Worm (Caenorhabditis elegans) whole organism, L4 larva: ENCODE data around the gene Y7A5A.2.

Experiments
- T26A8.4 ChIP-seq: fragments of 200-800 bp; sonication (Bioruptor generic); IDR thresholded peaks from 2 replicates; pipeline ENCODE4 v1.3.6; 2022; ENCODE audit warnings: missing genetic modification characterization, missing compliant biosample characterization
- Y48G9A.11 ChIP-seq: fragments of 200-800 bp; sonication (Bioruptor generic); IDR thresholded peaks from 2 replicates; pipeline ENCODE4 v1.3.6; 2022; ENCODE audit warnings: missing genetic modification reagents, missing genetic modification characterization, missing compliant biosample characterization
- Y5F2A.4 ChIP-seq: fragments of 200-800 bp; sonication (Bioruptor generic); optimal IDR thresholded peaks from 2 replicates; lab custom pipeline; 2018; ENCODE audit warnings: mild to moderate bottlenecking, missing genetic modification characterization, missing compliant biosample characterization
- Y75B8A.6 ChIP-seq: fragments of 200-800 bp; sonication (Bioruptor generic); IDR thresholded peaks from 2 replicates; pipeline ENCODE4 v1.3.6; 2022; ENCODE audit warnings: missing genetic modification reagents, missing genetic modification characterization, missing compliant biosample characterization
- aha-1 ChIP-seq: fragments of 150-350 bp; peaks from one replicate; lab custom pipeline; 2014; ENCODE audit warnings: missing biosample characterization, missing genetic modification characterization
- aly-2 ChIP-seq: sonication (generic microtip); optimal IDR thresholded peaks from 2 replicates; lab custom pipeline; 2018; ENCODE audit warnings: missing biosample characterization, missing genetic modification characterization
- arid-1 ChIP-seq: fragments of 200-800 bp; sonication (Bioruptor generic); conservative IDR thresholded peaks from 2 replicates; pipeline ENCODE4 v1.3.6; 2022; ENCODE audit warnings: missing genetic modification reagents, missing genetic modification characterization, missing compliant biosample characterization
- ceh-20 ChIP-seq: fragments of 200-800 bp; sonication (Bioruptor generic); IDR thresholded peaks from 2 replicates; pipeline ENCODE4 v1.3.6; 2022; ENCODE audit warnings: missing genetic modification reagents, missing genetic modification characterization, missing compliant biosample characterization
- ceh-44 ChIP-seq: fragments of 200-800 bp; sonication (Bioruptor generic); IDR thresholded peaks from 2 replicates; pipeline ENCODE4 v1.3.6; 2022; ENCODE audit warnings: missing genetic modification reagents, missing genetic modification characterization, missing compliant biosample characterization
- ceh-82 ChIP-seq: sonication (generic microtip); optimal IDR thresholded peaks from 2 replicates; lab custom pipeline; 2017; ENCODE audit warnings: missing biosample characterization, missing genetic modification characterization
- ctbp-1 ChIP-seq: fragments of 200-800 bp; sonication (Bioruptor generic); IDR thresholded peaks from 2 replicates; pipeline ENCODE4 v1.3.6; 2022; ENCODE audit warnings: missing genetic modification reagents, missing genetic modification characterization, missing compliant biosample characterization
- daf-12 ChIP-seq: fragments of 150-350 bp; optimal IDR thresholded peaks from 2 replicates; lab custom pipeline; 2014; ENCODE audit warnings: missing biosample characterization, missing genetic modification reagents, missing genetic modification characterization
- dmd-6 ChIP-seq: fragments of 200-800 bp; sonication (Bioruptor generic); IDR thresholded peaks from 2 replicates; pipeline ENCODE4 v1.3.6; 2022; ENCODE audit warnings: missing genetic modification reagents, missing genetic modification characterization, missing compliant biosample characterization
- dmd-9 ChIP-seq: fragments of 200-800 bp; sonication (Bioruptor generic); IDR thresholded peaks from 2 replicates; pipeline ENCODE4 v1.3.6; 2022; ENCODE audit warnings: missing genetic modification reagents, missing genetic modification characterization, missing compliant biosample characterization
- dpl-1 ChIP-seq: fragments of 150-350 bp; optimal IDR thresholded peaks from 2 replicates; lab custom pipeline; 2014; ENCODE audit warnings: missing biosample characterization, missing genetic modification reagents, missing genetic modification characterization
- egl-43 ChIP-seq: fragments of 200-800 bp; sonication (Bioruptor generic); IDR thresholded peaks from 2 replicates; pipeline ENCODE4 v1.3.6; 2022; ENCODE audit warnings: missing genetic modification reagents, missing genetic modification characterization, missing compliant biosample characterization
- fos-1 ChIP-seq: fragments of 150-350 bp; optimal IDR thresholded peaks from 2 replicates; lab custom pipeline; 2014; ENCODE audit warnings: missing biosample characterization, missing genetic modification characterization
- hlh-30 ChIP-seq: sonication (generic microtip); optimal IDR thresholded peaks from 2 replicates; lab custom pipeline; 2017; ENCODE audit warnings: antibody characterized with exemption, mild to moderate bottlenecking, missing genetic modification characterization, missing compliant biosample characterization; ENCODE audit not compliant: insufficient read depth
- lin-1 ChIP-seq: fragments of 200-800 bp; sonication (Bioruptor generic); IDR thresholded peaks from 2 replicates; pipeline ENCODE4 v1.3.6; 2022; ENCODE audit warnings: missing genetic modification reagents, missing genetic modification characterization, missing compliant biosample characterization
- lin-15B ChIP-seq: fragments of 150-350 bp; sonication (generic microtip); optimal IDR thresholded peaks from 3 replicates; lab custom pipeline; 2014; ENCODE audit warnings: missing biosample characterization, missing genetic modification characterization
- lin-39 ChIP-seq: fragments of 150-350 bp; optimal IDR thresholded peaks from 2 replicates; lab custom pipeline; 2014; ENCODE audit warnings: missing biosample characterization, missing genetic modification reagents, missing genetic modification characterization
- lir-3 ChIP-seq: sonication (generic microtip); optimal IDR thresholded peaks from 2 replicates; lab custom pipeline; 2016; ENCODE audit warnings: mild to moderate bottlenecking, missing genetic modification characterization, missing compliant biosample characterization
- madf-9 ChIP-seq: fragments of 200-800 bp; sonication (Bioruptor generic); conservative IDR thresholded peaks from 2 replicates; pipeline ENCODE4 v1.3.6; 2022; ENCODE audit warnings: missing genetic modification reagents, missing genetic modification characterization, missing compliant biosample characterization
- mep-1 ChIP-seq: fragments of 150-350 bp; sonication (generic microtip); optimal IDR thresholded peaks from 3 replicates; lab custom pipeline; 2014; ENCODE audit warnings: missing biosample characterization, missing genetic modification characterization
- mxl-2 ChIP-seq: fragments of 200-800 bp; sonication (Bioruptor generic); conservative IDR thresholded peaks from 2 replicates; pipeline ENCODE4 v1.3.6; 2022; ENCODE audit warnings: missing genetic modification reagents, missing genetic modification characterization, missing compliant biosample characterization
- mxl-3 ChIP-seq: fragments of 200-800 bp; sonication (Bioruptor generic); optimal IDR thresholded peaks from 2 replicates; lab custom pipeline; 2018; ENCODE audit warnings: mild to moderate bottlenecking, missing genetic modification characterization, missing compliant biosample characterization
- nhr-10 ChIP-seq: fragments of 150-350 bp; optimal IDR thresholded peaks from 2 replicates; lab custom pipeline; 2014; ENCODE audit warnings: missing biosample characterization, missing genetic modification characterization
- nhr-102 ChIP-seq: sonication (generic microtip); optimal IDR thresholded peaks from 2 replicates; lab custom pipeline; 2016; ENCODE audit warnings: mild to moderate bottlenecking, missing genetic modification characterization, moderate library complexity, missing compliant biosample characterization
- nhr-111 ChIP-seq: fragments of 200-800 bp; sonication (Bioruptor generic); optimal IDR thresholded peaks from 2 replicates; lab custom pipeline; 2018; ENCODE audit warnings: mild to moderate bottlenecking, missing genetic modification characterization, missing compliant biosample characterization
- nhr-237 ChIP-seq: sonication (generic microtip); optimal IDR thresholded peaks from 2 replicates; lab custom pipeline; 2017; ENCODE audit warnings: missing biosample characterization, missing genetic modification characterization
- nhr-25 ChIP-seq: sonication (generic microtip); optimal IDR thresholded peaks from 2 replicates; lab custom pipeline; 2017; ENCODE audit warnings: missing genetic modification characterization, mild to moderate bottlenecking, missing compliant biosample characterization, antibody characterized with exemption, moderate library complexity, borderline replicate concordance; ENCODE audit not compliant: insufficient read depth
- nhr-42 ChIP-seq: fragments of 200-800 bp; sonication (Bioruptor generic); IDR thresholded peaks from 2 replicates; pipeline ENCODE4 v1.3.6; 2022; ENCODE audit warnings: missing genetic modification characterization, missing compliant biosample characterization
- nhr-48 ChIP-seq: sonication (generic microtip); optimal IDR thresholded peaks from 2 replicates; lab custom pipeline; 2016; ENCODE audit warnings: mild to moderate bottlenecking, missing genetic modification characterization, missing compliant biosample characterization
- nhr-76 ChIP-seq: fragments of 150-350 bp; optimal IDR thresholded peaks from 2 replicates; lab custom pipeline; 2014; ENCODE audit warnings: missing biosample characterization, missing genetic modification characterization
- nhr-77 ChIP-seq: fragments of 150-350 bp; optimal IDR thresholded peaks from 2 replicates; lab custom pipeline; 2014; ENCODE audit warnings: missing biosample characterization, missing genetic modification characterization
- pqm-1 ChIP-seq: sonication (generic microtip); optimal IDR thresholded peaks from 2 replicates; lab custom pipeline; 2017; ENCODE audit warnings: missing biosample characterization, missing genetic modification characterization
- saeg-2 ChIP-seq: fragments of 200-800 bp; sonication (Bioruptor generic); IDR thresholded peaks from 2 replicates; pipeline ENCODE4 v1.3.6; 2022; ENCODE audit warnings: missing genetic modification reagents, missing genetic modification characterization, missing compliant biosample characterization
- set-16 ChIP-seq: fragments of 200-800 bp; sonication (Bioruptor generic); IDR thresholded peaks from 2 replicates; pipeline ENCODE4 v1.3.6; 2022; ENCODE audit warnings: missing genetic modification reagents, missing genetic modification characterization, missing compliant biosample characterization
- snpc-4 ChIP-seq: fragments of 150-350 bp; optimal IDR thresholded peaks from 2 replicates; lab custom pipeline; 2014; ENCODE audit warnings: missing biosample characterization, missing genetic modification characterization
- tag-97 ChIP-seq: fragments of 200-800 bp; sonication (Bioruptor generic); IDR thresholded peaks from 2 replicates; pipeline ENCODE4 v1.3.6; 2022; ENCODE audit warnings: missing genetic modification characterization, missing compliant biosample characterization
- unc-130 ChIP-seq: sonication (generic microtip); optimal IDR thresholded peaks from 2 replicates; lab custom pipeline; 2016; ENCODE audit warnings: missing genetic modification reagents, missing genetic modification characterization, missing compliant biosample characterization
- vab-7 ChIP-seq: fragments of 200-800 bp; sonication (Bioruptor generic); IDR thresholded peaks from 2 replicates; pipeline ENCODE4 v1.3.6; 2022; ENCODE audit warnings: missing genetic modification reagents, missing genetic modification characterization, missing compliant biosample characterization
- zag-1 ChIP-seq: fragments of 150-350 bp; optimal IDR thresholded peaks from 2 replicates; lab custom pipeline; 2014; ENCODE audit warnings: missing biosample characterization, missing genetic modification characterization
- zfp-2 ChIP-seq: sonication (generic microtip); optimal IDR thresholded peaks from 2 replicates; lab custom pipeline; 2016; ENCODE audit warnings: mild to moderate bottlenecking, missing genetic modification characterization, missing compliant biosample characterization
- zfp-3 ChIP-seq: fragments of 200-800 bp; sonication (Bioruptor generic); conservative IDR thresholded peaks from 2 replicates; pipeline ENCODE4 v1.3.6; 2022; ENCODE audit warnings: missing genetic modification reagents, missing genetic modification characterization, missing compliant biosample characterization
- zip-11 ChIP-seq: fragments of 200-800 bp; sonication (Bioruptor generic); IDR thresholded peaks from 2 replicates; pipeline ENCODE4 v1.3.6; 2022; ENCODE audit warnings: missing genetic modification characterization, missing compliant biosample characterization
- zip-2 ChIP-seq: fragments of 150-350 bp; optimal IDR thresholded peaks from 2 replicates; lab custom pipeline; 2014; ENCODE audit warnings: missing biosample characterization, missing genetic modification characterization
- ztf-7 ChIP-seq: fragments of 150-350 bp; optimal IDR thresholded peaks from 2 replicates; lab custom pipeline; 2014; ENCODE audit warnings: missing biosample characterization, missing genetic modification characterization

Gene Y7A5A.2

DNA sequence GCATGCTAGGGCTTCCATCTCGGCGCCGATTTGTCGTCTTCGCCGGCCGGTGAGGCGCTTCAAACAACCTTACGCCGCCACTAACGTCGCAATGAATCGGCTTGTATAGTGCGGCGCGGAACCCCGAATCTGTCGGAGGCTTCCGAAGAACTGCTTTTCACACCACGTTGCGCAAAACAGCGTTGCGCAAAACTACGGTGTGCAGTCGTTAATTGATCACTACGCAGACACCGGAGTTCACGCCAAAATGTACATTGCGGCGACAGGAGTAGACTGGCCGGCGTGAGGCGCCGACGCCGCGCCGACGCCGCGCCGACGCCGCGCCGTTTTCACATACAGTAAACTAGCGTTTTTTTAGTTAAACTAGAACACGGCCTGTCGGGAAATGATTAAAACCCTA is 29.3 kb upstream of the Y7A5A.2 start:
- TF ChIP-seq lin-1: no peak
- TF ChIP-seq Y48G9A.11 (GFP tag; lab: Robert Waterston, UW): 0 out of 2 replicates have a peak, but pooled peaks have one; percentile 30
- TF ChIP-seq set-16 (GFP tag; lab: Robert Waterston, UW): peak; percentile 58
- no peak for TF ChIP-seq aly-2 (tag; lab: Kevin White, UChicago)
- TF ChIP-seq lin-39 (tag; lab: Kevin White, UChicago): no peak

DNA sequence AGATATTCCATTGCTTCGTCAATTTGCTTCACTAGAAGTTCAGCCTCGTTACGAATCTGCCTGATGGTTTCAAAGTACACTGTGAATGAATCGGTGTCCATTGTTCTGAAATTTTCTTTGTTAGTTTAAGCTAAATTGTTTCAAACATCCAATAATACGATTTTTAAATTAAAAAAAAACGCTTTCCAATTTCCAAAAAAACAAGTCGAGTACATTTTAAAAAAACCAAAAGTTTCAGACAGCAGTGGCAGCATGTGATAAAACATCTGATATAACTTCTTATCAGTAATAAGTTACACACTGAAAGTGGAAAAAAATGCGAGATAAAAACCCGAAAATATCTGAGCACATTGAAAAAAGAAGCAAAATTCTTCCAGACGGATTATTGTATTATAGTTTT is 27.1 kb upstream of the Y7A5A.2 start, which contains the start of gene Y7A5A.6:
Gene Y7A5A.6, minus strand, starts transcription at position 101 of the 400 bp plus-strand sequence.
- no peak for TF ChIP-seq nhr-237 (tag; lab: Kevin White, UChicago)
- TF ChIP-seq ztf-7 (tag; lab: Kevin White, UChicago): no peak
- no peak for TF ChIP-seq Y48G9A.11 (GFP tag; lab: Robert Waterston, UW)
- TF ChIP-seq hlh-30 (tag; lab: Kevin White, UChicago): peak; percentile 30
- no peak for TF ChIP-seq ceh-20
- no peak for TF ChIP-seq arid-1

DNA sequence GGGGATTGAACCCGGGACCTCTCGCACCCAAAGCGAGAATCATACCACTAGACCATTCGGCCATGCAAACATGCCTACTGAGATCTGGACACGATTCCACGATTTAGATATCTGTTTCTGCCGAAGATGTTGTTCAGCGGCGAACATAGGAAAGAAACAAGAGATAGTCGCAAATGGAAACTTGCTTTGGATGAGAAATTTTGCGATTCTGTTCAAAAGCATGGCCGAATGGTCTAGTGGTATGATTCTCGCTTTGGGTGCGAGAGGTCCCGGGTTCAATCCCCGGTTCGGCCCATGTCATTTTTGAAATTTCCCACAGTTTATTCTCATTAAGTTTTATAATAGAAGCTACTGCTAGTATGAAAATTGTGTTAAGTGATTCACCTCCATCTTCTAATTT is 24.1 kb upstream of the Y7A5A.2 start:
- TF ChIP-seq nhr-237 (tag; lab: Kevin White, UChicago) (no peak), Y5F2A.4 (GFP tag; lab: Kevin White, UChicago) (no peak), snpc-4 (tag; lab: Kevin White, UChicago) (no peak), dpl-1 (no peak), hlh-30 (tag; lab: Kevin White, UChicago) (peak; percentile 14), mxl-3 (GFP tag; lab: Kevin White, UChicago) (peak; percentile 15), ceh-82 (no peak), mep-1 (tag; lab: Kevin White, UChicago) (no peak), dmd-9 (no peak), unc-130 (GFP tag; lab: Kevin White, UChicago) (no peak), nhr-76 (tag; lab: Kevin White, UChicago) (no peak), T26A8.4 (peak; percentile 67; the same call in 1 of the 2 replicates), vab-7 (GFP tag; lab: Robert Waterston, UW) (no peak), ctbp-1 (GFP tag; lab: Robert Waterston, UW) (0 out of 2 replicates have a peak, but pooled peaks have one; percentile 16), zfp-2 (tag; lab: Kevin White, UChicago) (no peak), nhr-111 (no peak), tag-97 (GFP tag; lab: Robert Waterston, UW) (no peak), aha-1 (tag; lab: Kevin White, UChicago) (peak; percentile 88), nhr-42 (GFP tag; lab: Robert Waterston, UW) (no peak), mxl-2 (GFP tag; lab: Robert Waterston, UW) (no peak), dmd-6 (GFP tag; lab: Robert Waterston, UW) (no peak), nhr-48 (tag; lab: Kevin White, UChicago) (peak; percentile 15), nhr-25 (tag; lab: Kevin White, UChicago) (no peak), ceh-44 (GFP tag; lab: Robert Waterston, UW) (no peak), egl-43 (GFP tag; lab: Robert Waterston, UW) (peak; percentile 74), madf-9 (GFP tag; lab: Robert Waterston, UW) (no peak), saeg-2 (GFP tag; lab: Robert Waterston, UW) (no peak), zip-2 (tag; lab: Kevin White, UChicago) (peak; percentile 70), nhr-10 (tag; lab: Kevin White, UChicago) (no peak), daf-12 (tag; lab: Kevin White, UChicago) (no peak), nhr-77 (tag; lab: Kevin White, UChicago) (no peak), fos-1 (no peak), nhr-102 (tag; lab: Kevin White, UChicago) (peak; percentile 42), lin-39 (tag; lab: Kevin White, UChicago) (no peak), Y75B8A.6 (GFP tag; lab: Robert Waterston, UW) (no peak), pqm-1 (tag; lab: Kevin White, UChicago) (no peak), zag-1 (no peak), zip-11 (GFP tag; lab: Robert Waterston, UW) (no peak), lin-15B (no peak), lir-3 (tag; lab: Kevin White, UChicago) (no peak), zfp-3 (GFP tag; lab: Robert Waterston, UW) (no peak), aly-2 (tag; lab: Kevin White, UChicago) (no peak)
